Fruit fly (Drosophila melanogaster): ENCODE results near the gene CG14265.

Gene CG14265

dm6 chrX:3205887-3206794 lies 30.3 kb downstream of the CG14265 start (continued):
- TF ChIP-seq bcd (GFP tag; optimal IDR thresholded peaks at IDR 0.05) (peak; percentile 45), CG17912 (GFP tag; optimal IDR thresholded peaks at IDR 0.05) (no peak), CG3995 (GFP tag; optimal IDR thresholded peaks at IDR 0.05) (no peak), CG10267 (tag; optimal IDR thresholded peaks at IDR 0.05) (no peak), sob (GFP tag; IDR thresholded peaks at IDR 0.05) (peak; percentile 76), fru (optimal IDR thresholded peaks at IDR 0.05) (no peak), Ptx1 (GFP tag; IDR thresholded peaks at IDR 0.05) (peak; percentile 66), CG43689 (GFP tag; IDR thresholded peaks at IDR 0.05) (peak; percentile 53), CG1792 (GFP tag; optimal IDR thresholded peaks at IDR 0.05) (peak; percentile 45), sna (GFP tag; IDR thresholded peaks at IDR 0.05; ENCODE audit: partially characterized antibody) (no peak), Bdp1 (GFP tag; optimal IDR thresholded peaks at IDR 0.05) (peak; percentile 10), az2 (GFP tag; optimal IDR thresholded peaks at IDR 0.05) (peak; percentile 54), NC2α (GFP tag; optimal IDR thresholded peaks at IDR 0.05) (no peak), Bteb2 (GFP tag; optimal IDR thresholded peaks at IDR 0.05) (peak; percentile 2), CG6254 (GFP tag; optimal IDR thresholded peaks at IDR 0.05) (peak; percentile 32), CG8089 (GFP tag; optimal IDR thresholded peaks at IDR 0.05) (peak; percentile 43), TFAM (GFP tag; optimal IDR thresholded peaks at IDR 0.05) (no peak), Antp (GFP tag; optimal IDR thresholded peaks at IDR 0.05) (peak; percentile 81), CG8924 (tag; optimal IDR thresholded peaks at IDR 0.05) (peak; percentile 43), CG9437 (GFP tag; optimal IDR thresholded peaks at IDR 0.05) (peak; percentile 8), jumu (GFP tag; optimal IDR thresholded peaks at IDR 0.05) (peak; percentile 69), usp (GFP tag; optimal IDR thresholded peaks at IDR 0.05) (no peak), Dref (GFP tag; IDR thresholded peaks at IDR 0.05) (no peak), gfzf (GFP tag; optimal IDR thresholded peaks at IDR 0.05) (no peak), CG33557 (GFP tag; optimal IDR thresholded peaks at IDR 0.05) (no peak), NfI (GFP tag; optimal IDR thresholded peaks at IDR 0.05) (peak; percentile 51), Pdp1 (GFP tag; optimal IDR thresholded peaks at IDR 0.05) (peak; percentile 63 to 66), Meics (GFP tag; optimal IDR thresholded peaks at IDR 0.05) (peak; percentile 78), crp (GFP tag; optimal IDR thresholded peaks at IDR 0.05) (peak in 1 of 2 experiments; percentile 12), CG2712 (tag; optimal IDR thresholded peaks at IDR 0.05) (peak; percentile 22), dysf (GFP tag; IDR thresholded peaks at IDR 0.05) (peak; percentile 84), Sin3A (optimal IDR thresholded peaks at IDR 0.05) (no peak), CG12769 (tag; optimal IDR thresholded peaks at IDR 0.05) (peak; percentile 41), CG2889 (GFP tag; IDR thresholded peaks at IDR 0.05) (peak; percentile 55; the same call in 1 of the 3 replicates), Opbp (GFP tag; IDR thresholded peaks at IDR 0.05; ENCODE audit: partially characterized antibody) (no peak), HLH4C (GFP tag; IDR thresholded peaks at IDR 0.05; ENCODE audit: partially characterized antibody) (no peak), CG9932 (GFP tag; IDR thresholded peaks at IDR 0.05) (peak; percentile 68), tin (GFP tag; optimal IDR thresholded peaks at IDR 0.05) (peak; percentile 53), stwl (tag; optimal IDR thresholded peaks at IDR 0.05) (no peak), nmo (GFP tag; optimal IDR thresholded peaks at IDR 0.05) (peak; percentile 47), crc (GFP tag; optimal IDR thresholded peaks at IDR 0.05) (peak; percentile 43), Hey (tag; optimal IDR thresholded peaks at IDR 0.05) (no peak), CG3838 (GFP tag; optimal IDR thresholded peaks at IDR 0.05) (no peak), CG5953 (GFP tag; IDR thresholded peaks at IDR 0.05) (peak; percentile 59; the same call in 1 of the 2 replicates), rib (GFP tag; IDR thresholded peaks at IDR 0.05) (no peak), cas (GFP tag; IDR thresholded peaks at IDR 0.05) (0 out of 2 replicates have a peak, but pooled peaks have one; percentile 29), CG11723 (GFP tag; optimal IDR thresholded peaks at IDR 0.05) (peak; percentile 23), chn (GFP tag; optimal IDR thresholded peaks at IDR 0.05) (peak; percentile 47), CG10654 (GFP tag; optimal IDR thresholded peaks at IDR 0.05) (peak; percentile 41)
